Worm (Caenorhabditis elegans) whole organism, midembryonic: ENCODE measurements around the gene tctn-1.

Experiments used
- T22C8.4 ChIP-seq: fragments of 200-800 bp; sonication (Bioruptor generic); IDR thresholded peaks from 2 replicates; pipeline ENCODE4 v1.3.6; 2022; ENCODE audit warnings: missing genetic modification characterization, missing compliant biosample characterization
- cog-1 ChIP-seq: sonication (generic microtip); optimal IDR thresholded peaks from 2 replicates; lab custom pipeline; 2016; ENCODE audit warnings: missing genetic modification characterization, missing compliant biosample characterization
- flt-1 ChIP-seq: fragments of 200-800 bp; sonication (Bioruptor generic); IDR thresholded peaks from 2 replicates; pipeline ENCODE4 v1.3.6; 2022; ENCODE audit warnings: missing genetic modification characterization, missing compliant biosample characterization
- klf-2 ChIP-seq: fragments of 200-800 bp; sonication (Bioruptor generic); conservative IDR thresholded peaks from 2 replicates; pipeline ENCODE4 v1.3.6; 2022; ENCODE audit warnings: missing genetic modification reagents, missing genetic modification characterization, missing compliant biosample characterization
- med-1 ChIP-seq: sonication (generic microtip); optimal IDR thresholded peaks from 2 replicates; lab custom pipeline; 2017; ENCODE audit warnings: missing genetic modification characterization, mild to moderate bottlenecking, missing compliant biosample characterization, antibody characterized with exemption, missing genetic modification reagents; ENCODE audit not compliant: insufficient read depth
- ref-1 ChIP-seq: fragments of 200-800 bp; sonication (Bioruptor generic); conservative IDR thresholded peaks from 2 replicates; pipeline ENCODE4 v1.3.6; 2022; ENCODE audit warnings: missing genetic modification reagents, missing genetic modification characterization, missing compliant biosample characterization
- tab-1 ChIP-seq: fragments of 200-800 bp; sonication (Bioruptor generic); IDR thresholded peaks from 2 replicates; pipeline ENCODE4 v1.3.6; 2022; ENCODE audit warnings: missing genetic modification characterization, missing compliant biosample characterization
- ztf-23 ChIP-seq: fragments of 200-800 bp; sonication (Bioruptor generic); IDR thresholded peaks from 2 replicates; pipeline ENCODE4 v1.3.6; 2022; ENCODE audit warnings: missing genetic modification reagents, missing genetic modification characterization, missing compliant biosample characterization
- ztf-29 ChIP-seq: fragments of 200-800 bp; sonication (Bioruptor generic); IDR thresholded peaks from 2 replicates; pipeline ENCODE4 v1.3.6; 2022; ENCODE audit warnings: missing genetic modification reagents, missing genetic modification characterization, missing compliant biosample characterization

- TF ChIP-seq ztf-23 (GFP tag; lab: Robert Waterston, UW) (no peak), ztf-29 (GFP tag; lab: Robert Waterston, UW) (no peak), klf-2 (GFP tag; lab: Robert Waterston, UW) (no peak), flt-1 (GFP tag; lab: Robert Waterston, UW) (no peak), med-1 (no peak), tab-1 (GFP tag; lab: Robert Waterston, UW) (no peak), ref-1 (GFP tag; lab: Robert Waterston, UW) (no peak), cog-1 (tag; lab: Kevin White, UChicago) (no peak), T22C8.4 (no peak)
Measured at ce11 chrIV:4747553-4747952, at the start of gene tctn-1.
